Fruit fly (Drosophila melanogaster): ENCODE results near the gene CG6118.

CG6118 gene

DNA sequence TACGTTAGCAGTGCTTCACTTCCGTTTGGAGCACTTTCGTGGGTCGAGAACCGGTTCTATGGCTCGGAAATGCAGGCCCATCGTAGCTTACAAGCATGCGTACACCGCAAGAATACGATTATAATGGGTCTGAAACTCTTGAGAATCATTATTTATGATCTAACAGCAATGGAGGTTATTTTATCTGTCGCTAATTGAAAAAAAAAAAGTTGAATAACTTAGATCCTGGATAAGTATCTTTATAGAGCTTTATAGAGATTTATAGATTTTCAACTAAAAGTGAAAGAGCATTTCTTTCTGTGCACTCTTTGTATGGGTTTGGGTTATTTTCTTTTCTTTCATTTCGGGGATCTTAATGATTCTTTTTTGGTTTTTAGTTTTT is 6.7 kb downstream of the CG6118 start (continued):
- TF ChIP-seq CG8924 (tag; optimal IDR thresholded peaks at IDR 0.05): peak; percentile 38
- TF ChIP-seq D (optimal IDR thresholded peaks at IDR 0.05): no peak
- TF ChIP-seq D (GFP tag; optimal IDR thresholded peaks at IDR 0.05): peak; percentile 43
- peak; percentile 57 for TF ChIP-seq pnt (GFP tag; optimal IDR thresholded peaks at IDR 0.05)
- TF ChIP-seq psq (GFP tag; optimal IDR thresholded peaks at IDR 0.05): no peak
- TF ChIP-seq CG9437 (GFP tag; optimal IDR thresholded peaks at IDR 0.05): peak; percentile 28
- no peak for TF ChIP-seq hb (GFP tag; IDR thresholded peaks at IDR 0.05; ENCODE audit: partially characterized antibody)
- TF ChIP-seq CG11398 (GFP tag; optimal IDR thresholded peaks at IDR 0.05): no peak
- TF ChIP-seq esg (GFP tag; conservative IDR thresholded peaks at IDR 0.05): peak; percentile 13; the same call in 1 of the 2 replicates
- peak; percentile 64 for TF ChIP-seq gcm (GFP tag; optimal IDR thresholded peaks at IDR 0.05)
- TF ChIP-seq h (optimal IDR thresholded peaks at IDR 0.05): no peak
- TF ChIP-seq Ada2b (GFP tag; IDR thresholded peaks at IDR 0.05): no peak; the same call in 1 of the 2 replicates
- TF ChIP-seq CG30431 (GFP tag; optimal IDR thresholded peaks at IDR 0.05): peak; percentile 18
- TF ChIP-seq Drgx (GFP tag; IDR thresholded peaks at IDR 0.05): peak; percentile 44
- peak; percentile 17 for TF ChIP-seq CG18619 (GFP tag; optimal IDR thresholded peaks at IDR 0.05)
- peak; percentile 23 for TF ChIP-seq CG2875 (GFP tag; optimal IDR thresholded peaks at IDR 0.05)
- peak; percentile 64; the same call in 1 of the 2 replicates for TF ChIP-seq CG17328 (GFP tag; IDR thresholded peaks at IDR 0.05)
- TF ChIP-seq grau (tag; optimal IDR thresholded peaks at IDR 0.05): peak; percentile 53
- TF ChIP-seq CG2889 (GFP tag; IDR thresholded peaks at IDR 0.05): no peak
- no peak for TF ChIP-seq cas (GFP tag; IDR thresholded peaks at IDR 0.05)
- peak; percentile 77 for TF ChIP-seq nmo (GFP tag; optimal IDR thresholded peaks at IDR 0.05)
- peak; percentile 12 for TF ChIP-seq CG9609 (GFP tag; optimal IDR thresholded peaks at IDR 0.05)
- TF ChIP-seq unpg (GFP tag; optimal IDR thresholded peaks at IDR 0.05): peak; percentile 69
- peak; percentile 66 for TF ChIP-seq CG14710 (tag; optimal IDR thresholded peaks at IDR 0.05)
- no peak for TF ChIP-seq CG8765 (GFP tag; IDR thresholded peaks at IDR 0.05)
- peak; percentile 24 for TF ChIP-seq jing (GFP tag; optimal IDR thresholded peaks at IDR 0.05)
- no peak for TF ChIP-seq unc-4 (GFP tag; IDR thresholded peaks at IDR 0.05; ENCODE audit: partially characterized antibody)
- peak; percentile 26 for TF ChIP-seq Mes4 (GFP tag; optimal IDR thresholded peaks at IDR 0.05)
- peak; percentile 15; the same call in 1 of the 3 replicates for TF ChIP-seq dysf (GFP tag; IDR thresholded peaks at IDR 0.05)
- no peak for TF ChIP-seq CG4730 (GFP tag; IDR thresholded peaks at IDR 0.05)
- TF ChIP-seq CG14050 (GFP tag; IDR thresholded peaks at IDR 0.05): no peak
- no peak for TF ChIP-seq so (GFP tag; IDR thresholded peaks at IDR 0.05)
- TF ChIP-seq CG17361 (GFP tag; IDR thresholded peaks at IDR 0.05): peak; percentile 77
- no peak for TF ChIP-seq CG3163 (GFP tag; optimal IDR thresholded peaks at IDR 0.05)
- no peak for TF ChIP-seq caup (GFP tag; optimal IDR thresholded peaks at IDR 0.05; ENCODE audit: severe bottlenecking)
- TF ChIP-seq CG7839 (tag; optimal IDR thresholded peaks at IDR 0.05): peak; percentile 67
- peak; percentile 59 for TF ChIP-seq PHDP (tag; optimal IDR thresholded peaks at IDR 0.05)
- TF ChIP-seq CG4617 (GFP tag; optimal IDR thresholded peaks at IDR 0.05; ENCODE audit: borderline replicate concordance): peak; percentile 2
- TF ChIP-seq BEAF-32 (GFP tag; optimal IDR thresholded peaks at IDR 0.05): no peak
- peak; percentile 24 for TF ChIP-seq NfI (GFP tag; optimal IDR thresholded peaks at IDR 0.05)
- TF ChIP-seq Sox102F (GFP tag; optimal IDR thresholded peaks at IDR 0.05): peak; percentile 56
- TF ChIP-seq NC2β (GFP tag; optimal IDR thresholded peaks at IDR 0.05): no peak
- peak; percentile 53 for TF ChIP-seq zf30C (GFP tag; optimal IDR thresholded peaks at IDR 0.05)
- TF ChIP-seq Gsc (GFP tag; IDR thresholded peaks at IDR 0.05): 0 out of 2 replicates have a peak, but pooled peaks have one; percentile 6
- TF ChIP-seq lola (GFP tag; optimal IDR thresholded peaks at IDR 0.05): peak in 1 of 3 experiments; percentile 84
- TF ChIP-seq slp2 (GFP tag; optimal IDR thresholded peaks at IDR 0.05): peak; percentile 30
- TF ChIP-seq CG7357 (GFP tag; IDR thresholded peaks at IDR 0.05): no peak; the same call in 2 of the 3 replicates
- peak; percentile 46 for TF ChIP-seq CG17385 (GFP tag; optimal IDR thresholded peaks at IDR 0.05)
- no peak for TF ChIP-seq vfl (GFP tag; optimal IDR thresholded peaks at IDR 0.05)
- TF ChIP-seq tio (GFP tag; optimal IDR thresholded peaks at IDR 0.05): peak; percentile 42
- peak; percentile 79 for TF ChIP-seq CG10979 (tag; optimal IDR thresholded peaks at IDR 0.05)

All from whole organism, embryonic.